Fruit fly (Drosophila melanogaster) whole organism, pupa: Measurements from ENCODE around the gene Elal.

Experiments
- CG10348 ChIP-seq: fragments of 200-800 bp; sonication (Bioruptor generic); IDR thresholded peaks from 2 replicates; pipeline ENCODE4 v1.3.6; 2022; ENCODE audit warnings: missing biosample characterization, missing genetic modification characterization
- CG12605 ChIP-seq: fragments of 200-800 bp; sonication (Bioruptor generic); IDR thresholded peaks from 2 replicates; pipeline ENCODE4 v1.3.6; 2022; ENCODE audit warnings: missing biosample characterization, missing genetic modification characterization
- CG13204 ChIP-seq: fragments of 200-800 bp; sonication (Bioruptor generic); optimal IDR thresholded peaks from 2 replicates; lab custom pipeline; 2018; ENCODE audit warnings: missing biosample characterization, mild to moderate bottlenecking, missing genetic modification characterization, moderate library complexity
- CG14655 ChIP-seq: fragments of 200-800 bp; sonication (Bioruptor generic); optimal IDR thresholded peaks from 3 replicates; lab custom pipeline; 2017; ENCODE audit warnings: mild to moderate bottlenecking, missing biosample characterization, missing genetic modification reagents, missing genetic modification characterization
- CG15710 ChIP-seq: fragments of 200-800 bp; sonication (Bioruptor generic); optimal IDR thresholded peaks from 2 replicates; lab custom pipeline; 2018; ENCODE audit warnings: missing biosample characterization, mild to moderate bottlenecking, missing genetic modification characterization, moderate library complexity
- CG17806 ChIP-seq: fragments of 200-800 bp; sonication (Bioruptor generic); optimal IDR thresholded peaks from 2 replicates; lab custom pipeline; 2018; ENCODE audit warnings: missing biosample characterization, mild to moderate bottlenecking, missing genetic modification characterization, moderate library complexity
- CG32121 ChIP-seq: fragments of 200-800 bp; sonication (Bioruptor generic); IDR thresholded peaks from 2 replicates; pipeline ENCODE4 v1.3.6; 2022; ENCODE audit warnings: missing biosample characterization, missing genetic modification characterization
- CG34367 ChIP-seq: fragments of 200-800 bp; sonication (Bioruptor generic); optimal IDR thresholded peaks from 2 replicates; lab custom pipeline; 2018; ENCODE audit warnings: missing biosample characterization, mild to moderate bottlenecking, missing genetic modification characterization
- CG4496 ChIP-seq: fragments of 200-800 bp; sonication (Bioruptor generic); IDR thresholded peaks from 3 replicates; pipeline ENCODE4 v1.3.6; 2022; ENCODE audit warnings: missing biosample characterization, missing genetic modification characterization
- CG8159 ChIP-seq: fragments of 200-800 bp; sonication (Bioruptor generic); optimal IDR thresholded peaks from 3 replicates; lab custom pipeline; 2018; ENCODE audit warnings: missing biosample characterization, mild to moderate bottlenecking, missing genetic modification characterization, moderate library complexity
- CG8301 ChIP-seq: fragments of 200-800 bp; sonication (Bioruptor generic); optimal IDR thresholded peaks from 2 replicates; lab custom pipeline; 2018; ENCODE audit warnings: missing biosample characterization, mild to moderate bottlenecking, missing genetic modification characterization
- CG9948 ChIP-seq: fragments of 200-800 bp; sonication (Bioruptor generic); optimal IDR thresholded peaks from 2 replicates; lab custom pipeline; 2018; ENCODE audit warnings: missing biosample characterization, mild to moderate bottlenecking, missing genetic modification characterization, moderate library complexity
- D1 ChIP-seq: fragments of 200-800 bp; sonication (Bioruptor generic); optimal IDR thresholded peaks from 2 replicates; lab custom pipeline; 2018; ENCODE audit warnings: missing biosample characterization, mild to moderate bottlenecking, missing genetic modification characterization, moderate library complexity
- EcR ChIP-seq: fragments of 200-800 bp; sonication (Bioruptor generic); optimal IDR thresholded peaks from 3 replicates; lab custom pipeline; 2019; ENCODE audit warnings: missing biosample characterization, missing genetic modification characterization, mild to moderate bottlenecking, moderate library complexity, missing genetic modification reagents
- Ets98B ChIP-seq: fragments of 200-800 bp; sonication (Bioruptor generic); IDR thresholded peaks from 2 replicates; pipeline ENCODE4 v1.3.6; 2022; ENCODE audit warnings: missing biosample characterization, missing genetic modification characterization
- Pif1A ChIP-seq: fragments of 200-800 bp; sonication (Bioruptor generic); optimal IDR thresholded peaks from 3 replicates; lab custom pipeline; 2016; ENCODE audit warnings: missing biosample characterization, missing genetic modification characterization
- Pif1B ChIP-seq: fragments of 200-800 bp; sonication (Bioruptor generic); optimal IDR thresholded peaks from 3 replicates; lab custom pipeline; 2016; ENCODE audit warnings: missing biosample characterization, missing genetic modification characterization
- Snoo ChIP-seq: fragments of 200-800 bp; sonication (Bioruptor generic); optimal IDR thresholded peaks from 3 replicates; lab custom pipeline; 2017; ENCODE audit warnings: missing biosample characterization, mild to moderate bottlenecking, missing genetic modification characterization, inconsistent platforms
- fd96Ca ChIP-seq: fragments of 200-800 bp; sonication (Bioruptor generic); IDR thresholded peaks from 3 replicates; pipeline ENCODE4 v1.3.6; 2022; ENCODE audit warnings: missing biosample characterization, missing genetic modification characterization
- gl ChIP-seq: fragments of 200-800 bp; sonication (Bioruptor generic); optimal IDR thresholded peaks from 2 replicates; lab custom pipeline; 2018; ENCODE audit warnings: missing biosample characterization, mild to moderate bottlenecking, missing genetic modification characterization
- rn ChIP-seq: fragments of 200-800 bp; sonication (Bioruptor generic); IDR thresholded peaks from 2 replicates; pipeline ENCODE4 v1.3.6; 2022; ENCODE audit warnings: missing biosample characterization, missing genetic modification characterization

Elal gene

DNA sequence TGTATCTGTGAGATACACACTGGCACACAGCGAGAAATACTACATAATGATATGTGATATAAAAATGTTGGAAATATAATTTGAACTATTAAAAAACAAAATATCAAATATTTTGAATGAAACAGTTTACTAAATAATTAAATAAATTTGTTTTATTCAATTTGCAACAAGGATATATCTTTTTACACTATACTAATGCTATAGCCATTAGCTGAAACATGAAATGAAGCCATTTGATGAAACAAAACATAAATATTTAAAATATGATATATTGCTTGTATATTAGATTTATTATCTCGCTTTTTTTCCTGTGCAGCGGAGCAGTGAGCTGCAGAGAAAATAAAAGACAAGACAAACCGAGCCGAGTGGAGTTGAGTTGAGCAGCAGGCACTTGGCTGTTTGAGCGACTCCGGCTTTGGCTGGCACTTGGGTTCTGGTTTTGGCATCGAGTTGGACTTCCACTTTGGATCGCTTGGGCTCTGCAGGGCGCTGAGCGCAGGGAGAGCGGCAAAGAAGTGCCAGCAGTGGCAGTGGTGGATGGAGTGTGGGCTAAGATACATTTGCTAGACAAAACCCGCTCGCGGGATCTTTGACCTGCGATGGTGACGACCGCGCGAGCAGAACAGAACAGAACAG is 28.3 kb downstream of the Elal start:
- TF ChIP-seq CG17806, result peak; percentile 95
- TF ChIP-seq Pif1A, result peak; percentile 70
- peak; percentile 82 for TF ChIP-seq Snoo (tag; lab: Kevin White, UChicago)
- TF ChIP-seq CG9948 (tag; lab: Kevin White, UChicago), result peak; percentile 95
- peak; percentile 23; the same call in 1 of the 2 replicates for TF ChIP-seq CG10348 (GFP tag; lab: Robert Waterston, UW)
- TF ChIP-seq CG13204 (GFP tag; lab: Kevin White, UChicago), result peak; percentile 51
- 0 out of 3 replicates have a peak, but pooled peaks have one; percentile 12 for TF ChIP-seq fd96Ca (GFP tag; lab: Robert Waterston, UW)
- peak; percentile 94 for TF ChIP-seq CG8301 (tag; lab: Kevin White, UChicago)
- peak; percentile 88 for TF ChIP-seq CG32121 (GFP tag; lab: Robert Waterston, UW)
- TF ChIP-seq Ets98B (GFP tag; lab: Robert Waterston, UW), result peak; percentile 61
- peak; percentile 56 for TF ChIP-seq CG12605
- TF ChIP-seq CG4496 (GFP tag; lab: Robert Waterston, UW), result peak; percentile 79
- peak; percentile 74 for TF ChIP-seq gl (tag; lab: Kevin White, UChicago)
- TF ChIP-seq CG8159 (tag; lab: Kevin White, UChicago), result peak; percentile 96
- TF ChIP-seq EcR (GFP tag; lab: Kevin White, UChicago), result peak; percentile 79
- TF ChIP-seq D1 (tag; lab: Kevin White, UChicago), result peak; percentile 98
- TF ChIP-seq rn, result peak; percentile 64; the same call in 1 of the 2 replicates
- TF ChIP-seq Pif1B (GFP tag; lab: Kevin White, UChicago), result peak; percentile 76
- peak; percentile 96 for TF ChIP-seq CG14655 (GFP tag; lab: Kevin White, UChicago)
- TF ChIP-seq CG34367 (tag; lab: Kevin White, UChicago), result peak; percentile 83
- peak; percentile 91 for TF ChIP-seq CG15710 (tag; lab: Kevin White, UChicago)
- TF ChIP-seq, all 21 proteins: peak for 21

DNA sequence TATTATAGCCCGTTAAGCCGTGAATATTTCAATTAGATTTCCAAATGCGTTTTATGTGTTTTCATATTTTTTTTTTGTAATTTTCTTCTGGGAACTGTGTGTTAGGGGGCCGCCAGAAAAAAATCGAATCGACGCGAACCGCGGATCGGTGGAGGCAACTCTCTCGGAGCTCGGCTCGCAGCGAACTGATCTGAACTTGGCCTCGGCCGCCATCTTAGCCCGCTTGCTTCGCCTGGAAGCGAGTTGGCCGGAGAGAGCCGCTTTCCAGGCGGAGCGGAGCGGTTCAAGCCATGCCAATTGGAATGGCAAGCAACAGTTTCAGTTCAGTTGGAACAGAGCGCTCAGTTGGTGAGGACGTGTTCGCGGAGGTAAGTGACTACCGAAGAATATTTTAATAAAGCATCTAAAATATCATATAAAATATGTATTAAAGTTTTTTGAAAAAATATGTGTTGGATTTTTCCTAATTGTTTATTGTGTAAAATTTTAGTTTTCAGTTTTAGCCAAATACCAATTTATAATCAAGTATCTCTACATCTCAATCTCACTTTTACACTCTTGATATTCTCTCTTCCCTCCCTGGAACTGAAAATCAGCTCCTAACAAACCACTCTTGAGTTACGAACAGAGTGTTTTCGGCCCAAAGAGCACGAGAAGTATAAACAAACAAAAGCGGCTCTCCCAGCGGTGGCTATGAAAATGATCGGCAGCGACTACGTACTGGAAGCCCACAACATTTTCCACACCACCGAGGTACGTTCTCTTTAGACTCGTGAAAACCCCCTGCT is 29.5 kb downstream of the Elal start, which contains the start of the genes CG31121 and CG11069:
TSS of gene CG31121 (minus strand) at position 187 of the 788 bp plus-strand sequence.
TSS of gene CG11069 (plus strand) at position 324 of the 788 bp plus-strand sequence.
- TF ChIP-seq rn (no peak), CG13204 (GFP tag; lab: Kevin White, UChicago) (peak; percentile 19), CG17806 (no peak), Pif1A (no peak), EcR (GFP tag; lab: Kevin White, UChicago) (peak; percentile 46), Ets98B (GFP tag; lab: Robert Waterston, UW) (peak; percentile 41; the same call in 1 of the 2 replicates), CG14655 (GFP tag; lab: Kevin White, UChicago) (no peak), CG8159 (tag; lab: Kevin White, UChicago) (no peak), fd96Ca (GFP tag; lab: Robert Waterston, UW) (0 out of 3 replicates have a peak, but pooled peaks have one; percentile 48)

DNA sequence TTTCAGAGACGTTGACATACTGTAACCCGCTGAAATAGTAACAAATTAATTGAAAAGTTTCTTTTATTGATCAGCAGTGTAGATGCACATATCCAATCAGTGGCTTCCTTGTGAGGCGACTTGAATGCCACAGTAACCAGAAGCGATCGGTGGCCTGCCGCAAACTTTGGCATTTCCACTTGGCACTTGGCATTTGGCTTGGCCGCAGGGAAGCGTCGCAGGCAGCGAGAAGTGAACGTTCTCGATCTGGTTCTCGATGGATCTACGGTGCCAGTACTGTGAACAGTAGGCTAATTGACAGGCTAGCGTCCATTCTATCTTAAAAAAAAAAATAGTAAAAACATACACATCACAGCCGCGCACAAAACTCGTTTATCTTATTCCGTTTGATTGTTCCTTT is 35.7 kb downstream of the Elal start, which contains the start of gene CG10845:
TSS of gene CG10845 (plus strand) at position 301 of the 400 bp plus-strand sequence.
- TF ChIP-seq CG17806 (no peak), CG13204 (GFP tag; lab: Kevin White, UChicago) (no peak)
- TF ChIP-seq, all 21 proteins: peak for 0

DNA sequence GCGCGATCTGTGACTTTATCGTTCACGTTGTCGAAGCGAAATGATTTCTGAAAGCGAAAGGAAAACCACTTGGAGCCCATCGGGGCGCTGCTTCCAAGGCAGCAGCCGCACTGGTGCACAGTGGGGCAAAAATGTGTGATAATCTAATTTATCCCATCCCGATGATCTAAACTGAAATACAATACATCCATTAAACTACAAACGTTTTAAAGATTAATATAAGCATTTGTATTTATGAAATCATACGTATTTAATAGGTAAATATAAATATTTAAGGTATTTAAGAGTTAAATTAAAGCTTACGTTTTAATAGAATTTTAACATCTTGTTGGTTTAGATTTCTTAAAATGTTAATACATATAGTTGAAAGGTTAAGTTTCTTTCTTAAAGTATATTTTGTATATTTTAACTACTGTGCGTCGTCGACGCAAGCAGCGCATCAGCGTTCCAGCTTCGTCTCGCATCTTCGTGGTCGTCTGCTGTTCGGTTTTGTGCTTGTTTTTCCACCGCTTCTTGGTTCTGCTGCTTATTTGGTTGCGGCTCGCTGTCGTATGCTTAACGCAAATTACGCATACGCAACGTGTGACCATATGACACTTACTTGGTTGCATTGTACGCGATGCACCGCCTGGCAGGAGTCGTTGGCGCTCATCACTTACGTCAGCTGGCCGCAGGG is 40.9 kb downstream of the Elal start, which contains the start of gene CG13643:
TSS of gene CG13643 (minus strand) at position 46 of the 676 bp plus-strand sequence.
- TF ChIP-seq CG8159 (tag; lab: Kevin White, UChicago), result peak; percentile 53
- no peak for TF ChIP-seq CG34367 (tag; lab: Kevin White, UChicago)
- no peak for TF ChIP-seq CG12605
- no peak for TF ChIP-seq rn
- no peak for TF ChIP-seq EcR (GFP tag; lab: Kevin White, UChicago)
- TF ChIP-seq fd96Ca (GFP tag; lab: Robert Waterston, UW), result no peak
- peak; percentile 79 for TF ChIP-seq CG8301 (tag; lab: Kevin White, UChicago)
- peak; percentile 42; the same call in 1 of the 3 replicates for TF ChIP-seq CG4496 (GFP tag; lab: Robert Waterston, UW)
- TF ChIP-seq CG14655 (GFP tag; lab: Kevin White, UChicago), result peak; percentile 81
- peak; percentile 51 for TF ChIP-seq Pif1B (GFP tag; lab: Kevin White, UChicago)
- TF ChIP-seq Ets98B (GFP tag; lab: Robert Waterston, UW), result peak; percentile 23; the same call in 1 of the 2 replicates
- no peak for TF ChIP-seq gl (tag; lab: Kevin White, UChicago)
- TF ChIP-seq CG15710 (tag; lab: Kevin White, UChicago), result no peak
- no peak for TF ChIP-seq CG17806
- no peak for TF ChIP-seq CG9948 (tag; lab: Kevin White, UChicago)
- no peak for TF ChIP-seq Snoo (tag; lab: Kevin White, UChicago)
- peak; percentile 54 for TF ChIP-seq Pif1A
- no peak for TF ChIP-seq D1 (tag; lab: Kevin White, UChicago)
- TF ChIP-seq CG13204 (GFP tag; lab: Kevin White, UChicago), result no peak
- no peak for TF ChIP-seq CG10348 (GFP tag; lab: Robert Waterston, UW)
- TF ChIP-seq CG32121 (GFP tag; lab: Robert Waterston, UW), result peak; percentile 56
